Fruit fly (Drosophila melanogaster): ENCODE data around the gene Gale.

Gene Gale

dm6 chr3L:652637-653036, 4.3 kb downstream of the Gale start, which contains the start of gene CG3402:
Gene CG3402, minus strand, starts transcription at chr3L:652881.
- TF ChIP-seq CG8478 (optimal IDR thresholded peaks at IDR 0.05) (no peak), CTCF (optimal IDR thresholded peaks at IDR 0.05) (no peak)

- TF ChIP-seq CTCF (optimal IDR thresholded peaks at IDR 0.05) (no peak), CG8478 (optimal IDR thresholded peaks at IDR 0.05) (no peak)
These were observed 5.7 kb downstream of the Gale start, which contains the start of the genes MED30 and Rev1 for dm6 chr3L:654019-654418. Gene MED30, minus strand, starts transcription at chr3L:654089. Gene Rev1, plus strand, starts transcription at chr3L:654363.

DNA sequence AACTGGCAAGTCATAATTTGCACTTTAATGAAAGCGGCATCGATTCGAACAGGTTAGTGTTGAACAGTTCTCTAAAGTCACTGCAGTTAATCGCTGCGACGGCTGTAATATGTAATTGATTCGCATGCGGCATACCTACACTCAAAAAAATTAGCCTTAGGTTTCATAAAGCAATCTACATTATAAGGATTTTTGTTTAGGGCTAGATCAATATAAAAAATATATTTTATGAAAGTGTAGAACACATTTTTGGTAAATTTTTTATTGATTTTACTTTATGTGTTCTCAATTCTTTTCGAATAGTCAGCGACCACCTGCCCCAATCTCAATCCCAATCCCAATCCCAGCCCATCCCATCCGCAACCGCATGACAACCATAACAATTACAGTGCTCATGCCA, 9.9 kb downstream of the Gale start:
- no peak for TF ChIP-seq CG8478 (optimal IDR thresholded peaks at IDR 0.05)
- TF ChIP-seq CTCF (optimal IDR thresholded peaks at IDR 0.05), result no peak

- TF ChIP-seq CTCF (optimal IDR thresholded peaks at IDR 0.05) (no peak), CG8478 (optimal IDR thresholded peaks at IDR 0.05) (no peak)
These were observed 12.1 kb downstream of the Gale start for dm6 chr3L:660314-661075.

DNA sequence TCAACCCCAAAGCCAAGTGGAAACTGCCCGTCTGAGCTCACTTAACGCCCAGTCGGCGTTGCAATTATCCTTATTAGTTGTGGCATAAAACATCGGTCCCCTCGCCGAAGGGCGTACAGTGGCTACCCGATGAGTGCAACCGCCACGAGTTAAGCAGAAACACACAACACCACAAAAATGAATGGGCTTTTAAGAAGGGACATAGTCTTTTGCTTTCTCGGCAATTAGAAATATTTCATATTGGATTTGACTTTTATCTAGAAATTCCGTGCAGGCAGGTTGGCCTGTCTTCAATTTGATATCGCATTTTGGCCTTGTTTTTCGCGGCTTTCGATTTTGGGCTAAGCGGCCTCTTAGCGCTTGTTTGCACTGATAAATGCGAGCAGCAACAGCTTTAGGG, 15.5 kb downstream of the Gale start:
- TF ChIP-seq CTCF (optimal IDR thresholded peaks at IDR 0.05), result no peak
- TF ChIP-seq CG8478 (optimal IDR thresholded peaks at IDR 0.05), result no peak

DNA sequence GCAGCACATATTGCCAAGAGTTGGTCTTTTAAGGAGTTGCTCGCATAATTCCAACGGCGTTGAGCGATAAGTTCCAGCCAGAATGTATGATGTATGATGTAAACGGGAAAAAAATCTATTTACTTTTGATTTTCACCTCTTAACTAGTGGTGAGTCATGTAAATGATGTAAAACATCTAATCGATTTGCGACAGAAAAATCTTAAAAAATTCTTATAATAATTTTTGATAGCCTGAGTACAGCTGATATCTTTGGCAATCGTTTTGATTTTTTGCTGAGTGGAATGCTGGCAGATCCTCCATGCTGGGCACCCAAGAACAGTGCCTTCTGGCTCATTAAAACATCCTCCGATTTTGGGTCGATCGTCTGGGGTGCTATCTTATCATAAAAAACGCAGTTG, 18.2 kb downstream of the Gale start:
- no peak for TF ChIP-seq CG8478 (optimal IDR thresholded peaks at IDR 0.05)
- no peak for TF ChIP-seq CTCF (optimal IDR thresholded peaks at IDR 0.05)

DNA sequence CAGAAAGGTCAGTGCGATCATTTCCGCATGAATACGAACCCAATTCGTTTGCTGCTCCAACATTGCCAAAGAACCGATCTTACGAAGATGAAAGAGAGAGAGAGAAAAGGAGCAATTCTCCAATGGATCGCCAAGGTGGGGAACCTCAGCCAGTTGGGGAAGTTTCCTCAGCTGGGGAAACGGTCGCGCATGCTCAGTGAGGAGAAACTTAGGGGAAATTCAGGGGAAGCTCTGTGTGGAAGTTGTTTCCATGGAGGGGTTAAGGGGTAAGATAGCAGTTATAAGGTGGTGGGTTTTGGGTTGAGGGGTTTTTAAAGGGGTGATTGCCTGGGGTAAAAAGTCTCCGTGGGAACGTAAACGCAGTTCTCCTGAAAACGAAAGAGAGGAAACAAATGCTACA, 25.0 kb downstream of the Gale start:
- TF ChIP-seq CTCF (optimal IDR thresholded peaks at IDR 0.05) (no peak), CG8478 (optimal IDR thresholded peaks at IDR 0.05) (no peak)

- TF ChIP-seq CG8478 (optimal IDR thresholded peaks at IDR 0.05) (no peak), CTCF (optimal IDR thresholded peaks at IDR 0.05) (no peak)
These were observed 27.5 kb downstream of the Gale start for dm6 chr3L:675856-676255.

dm6 chr3L:680258-680657, 31.9 kb downstream of the Gale start, which contains the start of gene CG17129:
Gene CG17129, minus strand, starts transcription at chr3L:680326.
- TF ChIP-seq CTCF (optimal IDR thresholded peaks at IDR 0.05), result no peak
- TF ChIP-seq CG8478 (optimal IDR thresholded peaks at IDR 0.05), result no peak

dm6 chr3L:681793-682369, 33.5 kb downstream of the Gale start:
- TF ChIP-seq CG8478 (optimal IDR thresholded peaks at IDR 0.05) (no peak), CTCF (optimal IDR thresholded peaks at IDR 0.05) (no peak)

DNA sequence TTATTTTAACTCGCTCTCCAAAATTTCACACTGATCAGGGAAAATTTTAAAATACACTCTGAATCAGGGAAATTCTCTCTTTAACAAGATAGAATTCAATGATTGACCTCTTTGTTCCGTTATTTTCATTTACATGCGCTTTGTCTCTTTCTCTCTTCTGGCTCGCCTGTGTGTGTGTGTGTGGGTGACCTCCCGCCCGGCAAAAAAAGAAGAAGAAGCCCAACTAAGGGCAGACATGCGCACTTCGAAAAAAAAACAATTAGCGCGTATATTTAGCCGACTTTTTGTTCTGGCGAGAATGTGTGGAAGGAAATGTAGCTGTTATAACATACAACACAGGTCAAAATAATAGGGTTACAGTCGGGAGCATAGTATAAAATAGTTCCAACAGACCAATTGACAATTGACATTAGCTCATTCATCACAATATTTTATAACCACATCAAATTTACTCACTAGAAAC, 34.1 kb downstream of the Gale start, which contains the start of gene CG3386:
Gene CG3386, minus strand, starts transcription at position 51 of the 463 bp plus-strand sequence.
- TF ChIP-seq CG8478 (optimal IDR thresholded peaks at IDR 0.05), result no peak
- no peak for TF ChIP-seq CTCF (optimal IDR thresholded peaks at IDR 0.05)

dm6 chr3L:684749-685440, 36.5 kb downstream of the Gale start:
- TF ChIP-seq CTCF (optimal IDR thresholded peaks at IDR 0.05) (no peak), CG8478 (optimal IDR thresholded peaks at IDR 0.05) (no peak)

dm6 chr3L:685441-685804, 37.1 kb downstream of the Gale start, which contains the start of gene ebd1:
Gene ebd1, minus strand, starts transcription at chr3L:685549.
- no peak for TF ChIP-seq CTCF (optimal IDR thresholded peaks at IDR 0.05)
- peak; percentile 40 for TF ChIP-seq CG8478 (optimal IDR thresholded peaks at IDR 0.05)

dm6 chr3L:687858-688257, 39.5 kb downstream of the Gale start, which contains the start of gene hiro:
Gene hiro, minus strand, starts transcription at chr3L:687958.
- no peak for TF ChIP-seq CTCF (optimal IDR thresholded peaks at IDR 0.05)
- no peak for TF ChIP-seq CG8478 (optimal IDR thresholded peaks at IDR 0.05)

dm6 chr3L:690031-690686, 41.8 kb downstream of the Gale start, which contains the start of the genes CG32483 and RabX6:
Gene CG32483, minus strand, starts transcription at chr3L:690081.
Gene RabX6, plus strand, starts transcription at chr3L:690517.
- TF ChIP-seq CTCF (optimal IDR thresholded peaks at IDR 0.05) (peak in 1 of 2 experiments; percentile 3), CG8478 (optimal IDR thresholded peaks at IDR 0.05) (no peak)
